Worm (Caenorhabditis elegans): ENCODE data around the gene AH9.6.

DNA sequence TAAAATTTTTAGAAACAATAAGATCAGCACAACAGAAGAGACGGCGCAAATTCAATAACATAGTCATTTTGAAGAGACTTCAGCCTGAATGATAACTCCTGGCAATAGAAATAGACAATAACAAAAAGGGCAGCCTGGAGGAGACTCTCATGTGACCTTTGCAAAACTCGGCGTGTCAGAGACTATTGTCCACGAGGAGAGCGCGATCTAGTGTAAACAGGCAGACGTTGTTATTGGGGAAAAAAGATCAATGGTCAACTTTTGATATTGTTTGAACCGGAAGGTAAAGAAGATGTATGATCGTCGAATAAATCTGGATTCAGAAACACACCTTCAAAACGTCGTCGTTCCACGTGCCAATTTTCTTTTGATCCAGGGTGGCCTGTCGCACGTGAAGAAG lies 48.3 kb upstream of the AH9.6 start:
- TF ChIP-seq pha-4 (tag; optimal IDR thresholded peaks at IDR 0.05) (no peak), K11D2.4 (GFP tag; IDR thresholded peaks at IDR 0.05) (no peak), ama-1 (optimal IDR thresholded peaks at IDR 0.05) (no peak), ama-1 (GFP tag; optimal IDR thresholded peaks at IDR 0.05) (no peak), unc-130 (GFP tag; optimal IDR thresholded peaks at IDR 0.05) (no peak), akir-1 (GFP tag; optimal IDR thresholded peaks at IDR 0.05) (no peak), lag-1 (GFP tag; IDR thresholded peaks at IDR 0.05) (no peak), let-526 (GFP tag; IDR thresholded peaks at IDR 0.05) (no peak), rcor-1 (GFP tag; IDR thresholded peaks at IDR 0.05) (no peak)
